Worm (Caenorhabditis elegans): ENCODE measurements around the gene F57H12.6.

F57H12.6 gene

ce11 chrIV:8000763-8001162 is 24.7 kb upstream of the F57H12.6 start:
- TF ChIP-seq fax-1 (tag; optimal IDR thresholded peaks at IDR 0.05) = no peak
- TF ChIP-seq unc-42 (tag; optimal IDR thresholded peaks at IDR 0.05) = no peak
- TF ChIP-seq ceh-48 (tag; optimal IDR thresholded peaks at IDR 0.05) = no peak
- no peak for TF ChIP-seq tbx-2 (tag; optimal IDR thresholded peaks at IDR 0.05)
- TF ChIP-seq hlh-13 (GFP tag; optimal IDR thresholded peaks at IDR 0.05) = no peak
- TF ChIP-seq madf-2 (tag; optimal IDR thresholded peaks at IDR 0.05) = no peak
- TF ChIP-seq ceh-22 (tag; optimal IDR thresholded peaks at IDR 0.05) = no peak
- TF ChIP-seq gmeb-2 (tag; optimal IDR thresholded peaks at IDR 0.05) = no peak
- no peak for TF ChIP-seq hlh-6 (tag; optimal IDR thresholded peaks at IDR 0.05)
- no peak for TF ChIP-seq C38D4.7 (GFP tag; optimal IDR thresholded peaks at IDR 0.05)
- no peak for TF ChIP-seq K09A11.1 (tag; optimal IDR thresholded peaks at IDR 0.05; ENCODE audit: insufficient read depth)
- TF ChIP-seq sdc-2 (tag; optimal IDR thresholded peaks at IDR 0.05) = no peak
- no peak for TF ChIP-seq pag-3 (tag; optimal IDR thresholded peaks at IDR 0.05; ENCODE audit: borderline replicate concordance)
- TF ChIP-seq K02D7.2 (tag; optimal IDR thresholded peaks at IDR 0.05) = no peak
- TF ChIP-seq unc-86 (tag; optimal IDR thresholded peaks at IDR 0.05) = no peak
- no peak for TF ChIP-seq sox-4 (tag; optimal IDR thresholded peaks at IDR 0.05)
- TF ChIP-seq lin-11 (tag; optimal IDR thresholded peaks at IDR 0.05) = no peak
- no peak for TF ChIP-seq mec-3 (tag; optimal IDR thresholded peaks at IDR 0.05; ENCODE audit: borderline replicate concordance)

DNA sequence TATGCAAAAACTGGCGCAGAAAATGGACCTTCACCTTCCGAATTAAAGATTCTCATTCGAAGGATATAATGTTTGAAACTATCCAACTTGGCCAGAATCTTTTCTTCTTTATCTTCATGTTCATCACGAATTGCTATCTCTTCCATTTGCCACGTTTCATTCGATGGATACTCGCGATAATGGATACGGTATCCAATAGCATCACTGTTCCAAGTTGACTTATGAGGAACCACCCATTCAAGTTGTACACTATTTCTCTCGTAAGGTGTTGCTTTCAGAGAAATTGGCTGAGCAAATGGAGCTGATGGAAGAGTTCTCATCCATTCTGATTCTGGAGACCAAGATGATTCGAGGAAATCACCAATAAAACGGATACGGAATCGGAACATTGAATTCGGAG is 18.6 kb upstream of the F57H12.6 start:
- TF ChIP-seq ets-4 (tag; optimal IDR thresholded peaks at IDR 0.05) = no peak
- TF ChIP-seq pax-1 (tag; optimal IDR thresholded peaks at IDR 0.05) = no peak
- TF ChIP-seq zip-5 (tag; optimal IDR thresholded peaks at IDR 0.05) = no peak
- no peak for TF ChIP-seq ceh-14 (tag; optimal IDR thresholded peaks at IDR 0.05)
- TF ChIP-seq dmd-4 (tag; optimal IDR thresholded peaks at IDR 0.05; ENCODE audit: borderline replicate concordance) = no peak
- no peak for TF ChIP-seq unc-42 (tag; optimal IDR thresholded peaks at IDR 0.05)
- no peak for TF ChIP-seq ceh-30 (tag; optimal IDR thresholded peaks at IDR 0.05)
- TF ChIP-seq mec-3 (tag; optimal IDR thresholded peaks at IDR 0.05; ENCODE audit: borderline replicate concordance) = no peak
- TF ChIP-seq ttx-3 (tag; optimal IDR thresholded peaks at IDR 0.05) = no peak
- TF ChIP-seq hlh-6 (tag; optimal IDR thresholded peaks at IDR 0.05) = no peak
- TF ChIP-seq pqm-1 (tag; optimal IDR thresholded peaks at IDR 0.05) = no peak
- TF ChIP-seq T23F11.4 (GFP tag; optimal IDR thresholded peaks at IDR 0.05) = no peak
- TF ChIP-seq lin-11 (tag; optimal IDR thresholded peaks at IDR 0.05) = no peak

DNA sequence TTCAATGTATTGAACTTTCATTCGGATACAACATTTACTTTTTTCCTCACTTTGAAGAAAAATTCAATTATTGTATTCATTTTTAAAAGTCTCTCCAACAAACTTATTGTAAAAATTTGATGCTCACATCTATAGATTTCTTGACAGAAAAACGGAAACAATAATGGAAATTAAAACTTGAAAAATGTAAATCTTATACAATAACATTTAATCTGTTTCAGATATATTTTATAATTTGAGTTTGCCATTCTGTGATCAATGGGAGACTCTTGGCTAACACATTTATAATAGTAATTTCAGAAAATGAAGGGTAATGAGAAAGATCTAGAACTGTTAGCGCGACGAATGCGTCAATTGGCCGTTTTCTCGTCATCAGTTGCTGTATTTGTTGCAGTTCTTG is 12.3 kb upstream of the F57H12.6 start, which contains the start of gene col-115:
TSS of gene col-115 (plus strand) at position 301 of the 400 bp plus-strand sequence.
- TF ChIP-seq lim-6 (tag; optimal IDR thresholded peaks at IDR 0.05) (no peak), pax-1 (tag; optimal IDR thresholded peaks at IDR 0.05) (no peak), K02D7.2 (tag; optimal IDR thresholded peaks at IDR 0.05) (no peak), hlh-8 (tag; optimal IDR thresholded peaks at IDR 0.05) (no peak), ceh-18 (tag; optimal IDR thresholded peaks at IDR 0.05) (no peak), ttx-3 (tag; optimal IDR thresholded peaks at IDR 0.05) (no peak), ahr-1 (tag; optimal IDR thresholded peaks at IDR 0.05) (no peak), rnt-1 (tag; optimal IDR thresholded peaks at IDR 0.05) (no peak), pag-3 (tag; optimal IDR thresholded peaks at IDR 0.05; ENCODE audit: borderline replicate concordance) (no peak), T23F11.4 (GFP tag; optimal IDR thresholded peaks at IDR 0.05) (no peak), fkh-6 (tag; optimal IDR thresholded peaks at IDR 0.05) (no peak), pros-1 (tag; optimal IDR thresholded peaks at IDR 0.05) (no peak), mec-3 (tag; optimal IDR thresholded peaks at IDR 0.05; ENCODE audit: borderline replicate concordance) (no peak), dmd-4 (tag; optimal IDR thresholded peaks at IDR 0.05; ENCODE audit: borderline replicate concordance) (no peak), elt-2 (tag; optimal IDR thresholded peaks at IDR 0.05) (no peak), che-1 (tag; optimal IDR thresholded peaks at IDR 0.05) (no peak), unc-42 (tag; optimal IDR thresholded peaks at IDR 0.05) (no peak), hlh-15 (tag; optimal IDR thresholded peaks at IDR 0.05) (no peak), K09A11.1 (tag; optimal IDR thresholded peaks at IDR 0.05; ENCODE audit: insufficient read depth) (no peak)

- no peak for TF ChIP-seq K02D7.2 (tag; optimal IDR thresholded peaks at IDR 0.05)
- TF ChIP-seq ceh-2 (tag; optimal IDR thresholded peaks at IDR 0.05) = no peak
- no peak for TF ChIP-seq unc-3 (GFP tag; conservative IDR thresholded peaks at IDR 0.05)
- TF ChIP-seq unc-3 (tag; optimal IDR thresholded peaks at IDR 0.05) = no peak
- TF ChIP-seq ceh-6 (GFP tag; optimal IDR thresholded peaks at IDR 0.05) = no peak
- TF ChIP-seq ceh-14 (tag; optimal IDR thresholded peaks at IDR 0.05) = no peak
- no peak for TF ChIP-seq ttx-3 (tag; optimal IDR thresholded peaks at IDR 0.05)
- no peak for TF ChIP-seq pat-9 (tag; optimal IDR thresholded peaks at IDR 0.05)
- TF ChIP-seq ceh-9 (tag; optimal IDR thresholded peaks at IDR 0.05) = no peak
- no peak for TF ChIP-seq odd-2 (tag; optimal IDR thresholded peaks at IDR 0.05)
- TF ChIP-seq ceh-19 (GFP tag; optimal IDR thresholded peaks at IDR 0.05) = no peak
- TF ChIP-seq tbx-7 (tag; optimal IDR thresholded peaks at IDR 0.05) = no peak
- no peak for TF ChIP-seq hlh-8 (tag; optimal IDR thresholded peaks at IDR 0.05)
- no peak for TF ChIP-seq unc-42 (tag; optimal IDR thresholded peaks at IDR 0.05)
- no peak for TF ChIP-seq T23F11.4 (GFP tag; optimal IDR thresholded peaks at IDR 0.05)
- no peak for TF ChIP-seq C08G9.2 (tag; optimal IDR thresholded peaks at IDR 0.05)
- TF ChIP-seq dmd-4 (tag; optimal IDR thresholded peaks at IDR 0.05; ENCODE audit: borderline replicate concordance) = no peak
- no peak for TF ChIP-seq lim-6 (tag; optimal IDR thresholded peaks at IDR 0.05)
Observed at ce11 chrIV:7987083-7987482, 11.0 kb upstream of the F57H12.6 start, which contains the start of gene mec-17. Gene mec-17, minus strand, starts transcription at chrIV:7987183.
